Fruit fly (Drosophila melanogaster) whole organism, embryonic: Measurements from ENCODE around the gene mbm.

Source experiments
- CG11456 ChIP-seq: fragments of 200-800 bp; sonication (Bioruptor generic); IDR thresholded peaks from 3 replicates; pipeline ENCODE4 v1.3.6; 2022; ENCODE audit warnings: missing biosample characterization, missing genetic modification characterization
- CG11560 ChIP-seq: fragments of 200-800 bp; sonication (Bioruptor generic); IDR thresholded peaks from 3 replicates; pipeline ENCODE4 v1.3.6; 2022; ENCODE audit warnings: missing biosample characterization, missing genetic modification characterization
- CG17359 ChIP-seq: fragments of 200-800 bp; sonication (Bioruptor generic); optimal IDR thresholded peaks from 3 replicates; lab custom pipeline; 2018; ENCODE audit warnings: missing biosample characterization, mild to moderate bottlenecking, missing genetic modification characterization, moderate library complexity
- CG17361 ChIP-seq: fragments of 200-800 bp; sonication (Bioruptor generic); IDR thresholded peaks from 3 replicates; pipeline ENCODE4 v1.3.6; 2022; ENCODE audit warnings: missing biosample characterization, missing genetic modification characterization
- CG17385 ChIP-seq: fragments of 200-800 bp; sonication (Bioruptor generic); optimal IDR thresholded peaks from 3 replicates; lab custom pipeline; 2018; ENCODE audit warnings: missing biosample characterization, mild to moderate bottlenecking, missing genetic modification characterization
- CG2202 ChIP-seq: fragments of 200-800 bp; sonication (Bioruptor generic); optimal IDR thresholded peaks from 2 replicates; lab custom pipeline; 2018; ENCODE audit warnings: missing biosample characterization, mild to moderate bottlenecking, missing genetic modification characterization
- CG2678 ChIP-seq: fragments of 200-800 bp; sonication (Bioruptor generic); optimal IDR thresholded peaks from 3 replicates; lab custom pipeline; 2019; ENCODE audit warnings: missing biosample characterization, mild to moderate bottlenecking, missing genetic modification characterization, moderate library complexity
- CG32532 ChIP-seq: fragments of 200-800 bp; sonication (Bioruptor generic); IDR thresholded peaks from 2 replicates; pipeline ENCODE4 v1.3.6; 2022; ENCODE audit warnings: missing biosample characterization, missing genetic modification characterization
- CG4282 ChIP-seq: fragments of 200-800 bp; sonication (Bioruptor generic); optimal IDR thresholded peaks from 2 replicates; lab custom pipeline; 2016; ENCODE audit warnings: missing biosample characterization, missing genetic modification characterization
- CG9797 ChIP-seq: fragments of 200-800 bp; sonication (Bioruptor generic); optimal IDR thresholded peaks from 3 replicates; lab custom pipeline; 2018; ENCODE audit warnings: missing biosample characterization, mild to moderate bottlenecking, missing genetic modification characterization
- CG9817 ChIP-seq: fragments of 200-800 bp; sonication (Bioruptor generic); optimal IDR thresholded peaks from 2 replicates; lab custom pipeline; 2018; ENCODE audit warnings: missing biosample characterization, mild to moderate bottlenecking, missing genetic modification characterization, moderate library complexity
- CG9932 ChIP-seq: fragments of 200-800 bp; sonication (Bioruptor generic); IDR thresholded peaks from 2 replicates; pipeline ENCODE4 v1.3.6; 2022; ENCODE audit warnings: missing biosample characterization, missing genetic modification characterization
- CoRest ChIP-seq: fragments of 200-800 bp; sonication (Bioruptor generic); optimal IDR thresholded peaks from 3 replicates; lab custom pipeline; 2018; ENCODE audit warnings: missing biosample characterization, mild to moderate bottlenecking, missing genetic modification characterization, moderate library complexity
- D19B ChIP-seq: fragments of 200-800 bp; sonication (Bioruptor generic); optimal IDR thresholded peaks from 2 replicates; lab custom pipeline; 2017; ENCODE audit warnings: missing biosample characterization, mild to moderate bottlenecking, missing genetic modification characterization
- E2f1 ChIP-seq: fragments of 200-800 bp; sonication (Bioruptor generic); IDR thresholded peaks from 2 replicates; pipeline ENCODE4 v1.3.6; 2022; ENCODE audit warnings: missing biosample characterization, missing genetic modification characterization
- Eip74EF ChIP-seq, 2 experiments: fragments of 200-800 bp in 1 of 2; fragments of >200 bp in 1 of 2; sonication (Bioruptor generic) in 1 of 2; optimal IDR thresholded peaks; 2 replicates each; lab custom pipeline; 2017 to 2019; ENCODE audit warnings: missing biosample characterization in 2 of 2, missing genetic modification characterization in 2 of 2, mild to moderate bottlenecking in 1 of 2, moderate library complexity in 1 of 2
- Ets65A ChIP-seq: fragments of 200-800 bp; sonication (Bioruptor generic); peaks from one replicate; lab custom pipeline; 2016; ENCODE audit warnings: missing biosample characterization, missing genetic modification characterization
- Fer3 ChIP-seq: fragments of 200-800 bp; sonication (Bioruptor generic); optimal IDR thresholded peaks from 2 replicates; lab custom pipeline; 2018; ENCODE audit warnings: missing biosample characterization, mild to moderate bottlenecking, missing genetic modification characterization, moderate library complexity
- HLH54F ChIP-seq: fragments of 200-800 bp; sonication (Bioruptor generic); optimal IDR thresholded peaks from 3 replicates; lab custom pipeline; 2016; ENCODE audit warnings: missing biosample characterization, missing genetic modification characterization
- Hr51 ChIP-seq, 2 experiments: fragments of 200-800 bp; sonication (Bioruptor generic); optimal IDR thresholded peaks; 2 replicates in 1 of 2; 3 replicates in 1 of 2; lab custom pipeline; 2016 to 2018; ENCODE audit warnings: missing biosample characterization in 2 of 2, missing genetic modification characterization in 2 of 2, mild to moderate bottlenecking in 1 of 2, moderate library complexity in 1 of 2
- Hsf ChIP-seq: fragments of 200-800 bp; sonication (Bioruptor generic); optimal IDR thresholded peaks from 3 replicates; lab custom pipeline; 2016; ENCODE audit warnings: missing biosample characterization, missing genetic modification characterization
- MBD-R2 ChIP-seq: fragments of 200-800 bp; sonication (Bioruptor generic); IDR thresholded peaks from 2 replicates; pipeline ENCODE4 v1.3.6; 2022; ENCODE audit warnings: missing biosample characterization, missing genetic modification characterization
- MESR4 ChIP-seq: fragments of 200-800 bp; sonication (Bioruptor generic); optimal IDR thresholded peaks from 2 replicates; lab custom pipeline; 2018; ENCODE audit warnings: missing biosample characterization, mild to moderate bottlenecking, missing genetic modification characterization, moderate library complexity
- Max ChIP-seq: fragments of 200-800 bp; sonication (Bioruptor generic); optimal IDR thresholded peaks from 2 replicates; lab custom pipeline; 2016; ENCODE audit warnings: missing biosample characterization, mild to moderate bottlenecking, missing genetic modification characterization
- Med ChIP-seq: fragments of 200-800 bp; sonication (Bioruptor generic); peaks from one replicate; lab custom pipeline; 2016; ENCODE audit warnings: missing biosample characterization, missing genetic modification characterization, mild to moderate bottlenecking, inconsistent platforms, moderate library complexity
- Meics ChIP-seq: fragments of 200-800 bp; sonication (Bioruptor generic); optimal IDR thresholded peaks from 2 replicates; lab custom pipeline; 2017; ENCODE audit warnings: missing biosample characterization, mild to moderate bottlenecking, missing genetic modification characterization
- NC2β ChIP-seq: fragments of 200-800 bp; sonication (Bioruptor generic); optimal IDR thresholded peaks from 2 replicates; lab custom pipeline; 2016; ENCODE audit warnings: missing biosample characterization, missing genetic modification characterization
- Pdp1 ChIP-seq, 2 experiments: fragments of 200-800 bp; sonication (Bioruptor generic); optimal IDR thresholded peaks; 3 replicates each; lab custom pipeline; 2016; ENCODE audit warnings: missing biosample characterization in 2 of 2, missing genetic modification characterization in 2 of 2, mild to moderate bottlenecking in 1 of 2, moderate library complexity in 1 of 2
- Rfx ChIP-seq: fragments of 200-800 bp; sonication (Bioruptor generic); IDR thresholded peaks from 2 replicates; pipeline ENCODE4 v1.3.6; 2022; ENCODE audit warnings: missing biosample characterization, missing genetic modification characterization
- Six4 ChIP-seq: fragments of 200-800 bp; sonication (Bioruptor generic); optimal IDR thresholded peaks from 2 replicates; lab custom pipeline; 2016; ENCODE audit warnings: missing biosample characterization, missing genetic modification characterization
- Xbp1 ChIP-seq: fragments of 200-800 bp; sonication (Bioruptor generic); optimal IDR thresholded peaks from 3 replicates; lab custom pipeline; 2016; ENCODE audit warnings: missing biosample characterization, mild to moderate bottlenecking, missing genetic modification characterization
- aop ChIP-seq: fragments of 200-800 bp; sonication (Bioruptor generic); IDR thresholded peaks from 2 replicates; pipeline ENCODE4 v1.3.6; 2022; ENCODE audit warnings: missing biosample characterization, missing genetic modification characterization
- ap ChIP-seq: fragments of 200-800 bp; sonication (Bioruptor generic); IDR thresholded peaks from 2 replicates; pipeline ENCODE4 v1.3.6; 2022; ENCODE audit warnings: missing biosample characterization, missing genetic modification characterization
- dmrt99B ChIP-seq: fragments of 200-800 bp; sonication (Bioruptor generic); optimal IDR thresholded peaks from 2 replicates; lab custom pipeline; 2018; ENCODE audit warnings: missing biosample characterization, mild to moderate bottlenecking, missing genetic modification characterization, moderate library complexity
- dysf ChIP-seq: fragments of 200-800 bp; sonication (Bioruptor generic); IDR thresholded peaks from 3 replicates; pipeline ENCODE4 v1.3.6; 2022; ENCODE audit warnings: missing biosample characterization, missing genetic modification characterization
- ewg ChIP-seq: fragments of 200-800 bp; sonication (Bioruptor generic); optimal IDR thresholded peaks from 3 replicates; lab custom pipeline; 2017; ENCODE audit warnings: mild to moderate bottlenecking, missing biosample characterization, missing genetic modification reagents, missing genetic modification characterization
- gem ChIP-seq: fragments of 200-800 bp; sonication (Bioruptor generic); optimal IDR thresholded peaks from 2 replicates; lab custom pipeline; 2019; ENCODE audit warnings: missing biosample characterization, mild to moderate bottlenecking, missing genetic modification characterization, moderate library complexity
- gfzf ChIP-seq: fragments of 200-800 bp; sonication (Bioruptor generic); optimal IDR thresholded peaks from 2 replicates; lab custom pipeline; 2016; ENCODE audit warnings: missing biosample characterization, mild to moderate bottlenecking, missing genetic modification characterization, moderate library complexity
- gro ChIP-seq: fragments of 200-800 bp; sonication (Bioruptor generic); optimal IDR thresholded peaks from 2 replicates; lab custom pipeline; 2016; ENCODE audit warnings: missing biosample characterization, missing genetic modification characterization
- ken ChIP-seq: fragments of 200-800 bp; sonication (Bioruptor generic); IDR thresholded peaks from 3 replicates; pipeline ENCODE4 v1.3.6; 2022; ENCODE audit warnings: missing biosample characterization, missing genetic modification characterization
- kni ChIP-seq: fragments of 200-800 bp; sonication (Bioruptor generic); optimal IDR thresholded peaks from 3 replicates; lab custom pipeline; 2017; ENCODE audit warnings: mild to moderate bottlenecking, missing biosample characterization, missing genetic modification reagents, missing genetic modification characterization
- maf-S ChIP-seq: fragments of 200-800 bp; sonication (Bioruptor generic); optimal IDR thresholded peaks from 2 replicates; lab custom pipeline; 2016; ENCODE audit warnings: missing biosample characterization, missing genetic modification characterization
- mam ChIP-seq: fragments of 200-800 bp; sonication (Bioruptor generic); optimal IDR thresholded peaks from 3 replicates; lab custom pipeline; 2016; ENCODE audit warnings: missing biosample characterization, missing genetic modification characterization
- row ChIP-seq: fragments of 200-800 bp; sonication (Bioruptor generic); IDR thresholded peaks from 3 replicates; pipeline ENCODE4 v1.3.6; 2022; ENCODE audit warnings: missing biosample characterization, missing genetic modification characterization
- sens ChIP-seq: fragments of 200-800 bp; sonication (Bioruptor generic); peaks from one replicate; lab custom pipeline; 2016; ENCODE audit warnings: missing biosample characterization, missing genetic modification characterization
- shn ChIP-seq: fragments of 200-800 bp; sonication (Bioruptor generic); optimal IDR thresholded peaks from 3 replicates; lab custom pipeline; 2016; ENCODE audit warnings: missing biosample characterization, missing genetic modification characterization
- sr ChIP-seq: fragments of 200-800 bp; sonication (Bioruptor generic); IDR thresholded peaks from 3 replicates; pipeline ENCODE4 v1.3.6; 2022; ENCODE audit warnings: missing biosample characterization, missing genetic modification characterization
- tio ChIP-seq: fragments of 200-800 bp; sonication (Bioruptor generic); optimal IDR thresholded peaks from 2 replicates; lab custom pipeline; 2017; ENCODE audit warnings: missing biosample characterization, missing genetic modification characterization, inconsistent platforms
- tna ChIP-seq: fragments of 200-800 bp; sonication (Bioruptor generic); IDR thresholded peaks from 2 replicates; pipeline ENCODE4 v1.3.6; 2022; ENCODE audit warnings: missing biosample characterization, missing genetic modification characterization; ENCODE audit not compliant: partially characterized antibody
- vvl ChIP-seq: fragments of 200-800 bp; sonication (Bioruptor generic); IDR thresholded peaks from 2 replicates; pipeline ENCODE4 v1.3.6; 2022; ENCODE audit warnings: missing biosample characterization, missing genetic modification characterization
- zfh2 ChIP-seq: fragments of 200-800 bp; sonication (Bioruptor generic); optimal IDR thresholded peaks from 2 replicates; lab custom pipeline; 2016; ENCODE audit warnings: missing biosample characterization, missing genetic modification characterization

mbm gene

dm6 chr2L:309177-309576 lies 35.7 kb upstream of the mbm start (continued):
- peak; percentile 26 for TF ChIP-seq shn (GFP tag; lab: Kevin White, UChicago)
- TF ChIP-seq ken (GFP tag; lab: Robert Waterston, UW) = no peak
- peak; percentile 12; the same call in 1 of the 2 replicates for TF ChIP-seq vvl
- TF ChIP-seq Pdp1 (GFP tag; optimal IDR thresholded peaks at IDR 0.05; lab: Kevin White, UChicago) = peak; percentile 1 to 22
- 0 out of 2 replicates have a peak, but pooled peaks have one; percentile 47 for TF ChIP-seq Rfx (GFP tag; lab: Robert Waterston, UW)
- peak; percentile 90 for TF ChIP-seq Ets65A (GFP tag; lab: Kevin White, UChicago)
- TF ChIP-seq D19B (GFP tag; lab: Kevin White, UChicago) = peak; percentile 89
- 0 out of 2 replicates have a peak, but pooled peaks have one; percentile 14 for TF ChIP-seq CG32532
- peak; percentile 12 for TF ChIP-seq CG17359 (tag; lab: Kevin White, UChicago)
- TF ChIP-seq tna (GFP tag; lab: Robert Waterston, UW) = no peak
- TF ChIP-seq sr (GFP tag; lab: Robert Waterston, UW) = no peak
- no peak for TF ChIP-seq Fer3
- peak; percentile 62 for TF ChIP-seq sens
- TF ChIP-seq CG9797 (GFP tag; lab: Kevin White, UChicago) = no peak
- peak; percentile 19 for TF ChIP-seq Meics
- TF ChIP-seq dysf (GFP tag; lab: Robert Waterston, UW) = peak; percentile 27; the same call in 2 of the 3 replicates
- peak; percentile 6 for TF ChIP-seq ewg (GFP tag; lab: Kevin White, UChicago)
- TF ChIP-seq kni (GFP tag; lab: Kevin White, UChicago) = no peak
- TF ChIP-seq CG17385 (GFP tag; lab: Kevin White, UChicago) = peak; percentile 28
- TF ChIP-seq Med (GFP tag; lab: Kevin White, UChicago) = peak; percentile 80
- TF ChIP-seq CG9932 = peak; percentile 29; the same call in 1 of the 2 replicates
- TF ChIP-seq CG4282 (GFP tag; lab: Kevin White, UChicago) = no peak
- TF ChIP-seq Hr51 (GFP tag; optimal IDR thresholded peaks at IDR 0.05; lab: Kevin White, UChicago) = peak in 1 of 2 experiments; percentile 14
- 0 out of 2 replicates have a peak, but pooled peaks have one; percentile 7 for TF ChIP-seq MBD-R2 (GFP tag; lab: Robert Waterston, UW)
- no peak for TF ChIP-seq aop (GFP tag; lab: Robert Waterston, UW)
- TF ChIP-seq HLH54F (GFP tag; lab: Kevin White, UChicago) = peak; percentile 18
- peak; percentile 18 for TF ChIP-seq dmrt99B
- no peak for TF ChIP-seq MESR4 (GFP tag; lab: Kevin White, UChicago)
- TF ChIP-seq CG11560 (tag; lab: Robert Waterston, UW) = no peak
- TF ChIP-seq Xbp1 (GFP tag; lab: Kevin White, UChicago) = peak; percentile 9
- peak; percentile 7 for TF ChIP-seq CoRest (tag; lab: Kevin White, UChicago)
- 0 out of 3 replicates have a peak, but pooled peaks have one; percentile 43 for TF ChIP-seq CG11456 (GFP tag; lab: Robert Waterston, UW)
- peak; percentile 38 for TF ChIP-seq gem (tag; lab: Kevin White, UChicago)
- no peak for TF ChIP-seq Six4 (GFP tag; lab: Kevin White, UChicago)
- TF ChIP-seq CG17361 = 0 out of 3 replicates have a peak, but pooled peaks have one; percentile 12
- TF ChIP-seq gfzf (GFP tag; lab: Kevin White, UChicago) = no peak
- TF ChIP-seq gro = peak; percentile 13
- TF ChIP-seq Hsf (GFP tag; lab: Kevin White, UChicago) = peak; percentile 4
- no peak for TF ChIP-seq Max
- TF ChIP-seq NC2β (GFP tag; lab: Kevin White, UChicago) = no peak
- peak; percentile 38 for TF ChIP-seq CG2678 (tag; lab: Kevin White, UChicago)
- TF ChIP-seq maf-S = no peak
- TF ChIP-seq row (GFP tag; lab: Robert Waterston, UW) = peak; percentile 77
- TF ChIP-seq mam (GFP tag; lab: Kevin White, UChicago) = peak; percentile 4
- TF ChIP-seq E2f1 (GFP tag; lab: Robert Waterston, UW) = peak; percentile 10; the same call in 1 of the 2 replicates
- TF ChIP-seq tio (GFP tag; lab: Kevin White, UChicago) = peak; percentile 30
- peak; percentile 17 for TF ChIP-seq zfh2 (GFP tag; lab: Kevin White, UChicago)
- no peak for TF ChIP-seq Eip74EF (GFP tag; optimal IDR thresholded peaks at IDR 0.05; lab: Kevin White, UChicago)
- TF ChIP-seq ap (GFP tag; lab: Robert Waterston, UW) = no peak
- TF ChIP-seq CG9817 (tag; lab: Kevin White, UChicago) = no peak
- no peak for TF ChIP-seq CG2202 (tag; lab: Kevin White, UChicago)
